Fruit fly (Drosophila melanogaster) whole organism, adult: Measurements from ENCODE around the gene CG5181.

Experiments used
- CG11617 ChIP-seq: fragments of 200-800 bp; sonication (Bioruptor generic); optimal IDR thresholded peaks from 2 replicates; lab custom pipeline; 2017; ENCODE audit warnings: mild to moderate bottlenecking, missing biosample characterization, missing genetic modification reagents, missing genetic modification characterization
- CG12768 ChIP-seq: fragments of 200-800 bp; sonication (Bioruptor generic); optimal IDR thresholded peaks from 2 replicates; lab custom pipeline; 2017; ENCODE audit warnings: missing biosample characterization, missing genetic modification characterization, mild to moderate bottlenecking, moderate library complexity, missing genetic modification reagents
- CG14711 ChIP-seq: fragments of 200-800 bp; sonication (Bioruptor generic); optimal IDR thresholded peaks from 2 replicates; lab custom pipeline; 2018; ENCODE audit warnings: missing biosample characterization, mild to moderate bottlenecking, missing genetic modification characterization, moderate library complexity
- CG1620 ChIP-seq: fragments of 200-800 bp; sonication (Bioruptor generic); optimal IDR thresholded peaks from 2 replicates; lab custom pipeline; 2016; ENCODE audit warnings: missing biosample characterization, missing genetic modification characterization
- CG33017 ChIP-seq: fragments of 200-800 bp; sonication (Bioruptor generic); optimal IDR thresholded peaks from 2 replicates; lab custom pipeline; 2018; ENCODE audit warnings: missing biosample characterization, mild to moderate bottlenecking, missing genetic modification characterization, moderate library complexity
- CG5204 ChIP-seq: fragments of 200-800 bp; sonication (Bioruptor generic); optimal IDR thresholded peaks from 2 replicates; lab custom pipeline; 2016; ENCODE audit warnings: missing biosample characterization, missing genetic modification characterization
- CG7045 ChIP-seq: fragments of 200-800 bp; sonication (Bioruptor generic); optimal IDR thresholded peaks from 2 replicates; lab custom pipeline; 2017; ENCODE audit warnings: missing biosample characterization, mild to moderate bottlenecking, missing genetic modification characterization
- CG7101 ChIP-seq: fragments of 200-800 bp; sonication (Bioruptor generic); optimal IDR thresholded peaks from 2 replicates; lab custom pipeline; 2018; ENCODE audit warnings: missing biosample characterization, mild to moderate bottlenecking, missing genetic modification characterization, moderate library complexity
- Clk ChIP-seq: fragments of 200-800 bp; sonication (Bioruptor generic); optimal IDR thresholded peaks from 2 replicates; lab custom pipeline; 2017; ENCODE audit warnings: missing biosample characterization, missing genetic modification characterization
- Crg-1 ChIP-seq: fragments of 200-800 bp; sonication (Bioruptor generic); optimal IDR thresholded peaks from 2 replicates; lab custom pipeline; 2016; ENCODE audit warnings: missing biosample characterization, missing genetic modification characterization
- Hr96 ChIP-seq: fragments of 200-800 bp; sonication (Bioruptor generic); optimal IDR thresholded peaks from 2 replicates; lab custom pipeline; 2016; ENCODE audit warnings: missing biosample characterization, missing genetic modification characterization
- Mnt ChIP-seq: fragments of 200-800 bp; sonication (Bioruptor generic); optimal IDR thresholded peaks from 2 replicates; lab custom pipeline; 2016; ENCODE audit warnings: missing biosample characterization, mild to moderate bottlenecking, missing genetic modification characterization
- bab1 ChIP-seq: fragments of 200-800 bp; sonication (Bioruptor generic); optimal IDR thresholded peaks from 3 replicates; lab custom pipeline; 2019; ENCODE audit warnings: missing biosample characterization, mild to moderate bottlenecking, missing genetic modification characterization, moderate library complexity
- cic ChIP-seq: fragments of 200-800 bp; sonication (Bioruptor generic); optimal IDR thresholded peaks from 2 replicates; lab custom pipeline; 2017; ENCODE audit warnings: missing biosample characterization, mild to moderate bottlenecking, missing genetic modification characterization, moderate library complexity
- cnc ChIP-seq, 2 experiments: fragments of >200 bp; optimal IDR thresholded peaks; 2 replicates each; lab custom pipeline; 2017
- kay ChIP-seq: fragments of 200-800 bp; sonication (Bioruptor generic); peaks from one replicate; lab custom pipeline; 2016; ENCODE audit warnings: missing biosample characterization, missing genetic modification characterization, borderline replicate concordance
- ovo ChIP-seq: fragments of 200-800 bp; sonication (Bioruptor generic); optimal IDR thresholded peaks from 2 replicates; lab custom pipeline; 2016; ENCODE audit warnings: missing biosample characterization, missing genetic modification characterization
- pad ChIP-seq: fragments of 200-800 bp; sonication (Bioruptor generic); optimal IDR thresholded peaks from 3 replicates; lab custom pipeline; 2017; ENCODE audit warnings: missing biosample characterization, missing genetic modification characterization, mild to moderate bottlenecking, moderate library complexity, missing genetic modification reagents
- tj ChIP-seq: fragments of 200-800 bp; sonication (Bioruptor generic); optimal IDR thresholded peaks from 3 replicates; lab custom pipeline; 2017; ENCODE audit warnings: missing biosample characterization, mild to moderate bottlenecking, missing genetic modification characterization, moderate library complexity
- toe ChIP-seq: fragments of 200-800 bp; sonication (Bioruptor generic); optimal IDR thresholded peaks from 2 replicates; lab custom pipeline; 2016; ENCODE audit warnings: missing biosample characterization, missing genetic modification characterization

CG5181 gene

dm6 chr2L:7433957-7434736 is 24.5 kb upstream of the CG5181 start:
- TF ChIP-seq CG33017 (tag; lab: Kevin White, UChicago) (peak; percentile 94), Clk (peak; percentile 66), CG12768 (GFP tag; lab: Kevin White, UChicago) (peak; percentile 55), bab1 (GFP tag; lab: Kevin White, UChicago) (peak; percentile 94), pad (GFP tag; lab: Kevin White, UChicago) (peak; percentile 31), CG1620 (peak; percentile 43), Crg-1 (GFP tag; lab: Kevin White, UChicago) (no peak), Mnt (GFP tag; lab: Kevin White, UChicago) (peak; percentile 54), CG14711 (tag; lab: Kevin White, UChicago) (peak; percentile 60), CG7101 (tag; lab: Kevin White, UChicago) (peak; percentile 95), cnc (optimal IDR thresholded peaks at IDR 0.05; lab: Kevin White, UChicago) (no peak), tj (GFP tag; lab: Kevin White, UChicago) (peak; percentile 71), Hr96 (GFP tag; lab: Kevin White, UChicago) (no peak), kay (GFP tag; lab: Kevin White, UChicago) (peak; percentile 67), CG11617 (peak; percentile 84), CG7045 (GFP tag; lab: Kevin White, UChicago) (peak; percentile 71), ovo (GFP tag; lab: Kevin White, UChicago) (peak; percentile 14), cic (no peak), toe (GFP tag; lab: Kevin White, UChicago) (peak; percentile 57), CG5204 (peak; percentile 73)

- peak; percentile 22 for TF ChIP-seq Mnt (GFP tag; lab: Kevin White, UChicago)
- no peak for TF ChIP-seq Hr96 (GFP tag; lab: Kevin White, UChicago)
- TF ChIP-seq CG1620: no peak
- TF ChIP-seq CG11617: no peak
- no peak for TF ChIP-seq cnc (optimal IDR thresholded peaks at IDR 0.05; lab: Kevin White, UChicago)
- TF ChIP-seq Clk: no peak
- peak; percentile 18 for TF ChIP-seq CG12768 (GFP tag; lab: Kevin White, UChicago)
- TF ChIP-seq CG7045 (GFP tag; lab: Kevin White, UChicago): no peak
- TF ChIP-seq kay (GFP tag; lab: Kevin White, UChicago): peak; percentile 93
- no peak for TF ChIP-seq tj (GFP tag; lab: Kevin White, UChicago)
- no peak for TF ChIP-seq pad (GFP tag; lab: Kevin White, UChicago)
- no peak for TF ChIP-seq CG14711 (tag; lab: Kevin White, UChicago)
- TF ChIP-seq Crg-1 (GFP tag; lab: Kevin White, UChicago): no peak
- TF ChIP-seq cic: no peak
- TF ChIP-seq CG7101 (tag; lab: Kevin White, UChicago): no peak
- no peak for TF ChIP-seq CG5204
- TF ChIP-seq toe (GFP tag; lab: Kevin White, UChicago): no peak
- TF ChIP-seq CG33017 (tag; lab: Kevin White, UChicago): no peak
- no peak for TF ChIP-seq ovo (GFP tag; lab: Kevin White, UChicago)
- no peak for TF ChIP-seq bab1 (GFP tag; lab: Kevin White, UChicago)
Measured at dm6 chr2L:7433337-7433956, 23.8 kb upstream of the CG5181 start, which contains the start of gene CG5958. TSS of gene CG5958 (minus strand) at chr2L:7433516.

- TF ChIP-seq cnc (optimal IDR thresholded peaks at IDR 0.05; lab: Kevin White, UChicago) (no peak), kay (GFP tag; lab: Kevin White, UChicago) (peak; percentile 59)
Measured at dm6 chr2L:7431861-7432601, 22.4 kb upstream of the CG5181 start.

- no peak for TF ChIP-seq kay (GFP tag; lab: Kevin White, UChicago)
- no peak for TF ChIP-seq Mnt (GFP tag; lab: Kevin White, UChicago)
- TF ChIP-seq pad (GFP tag; lab: Kevin White, UChicago): no peak
- no peak for TF ChIP-seq CG11617
- TF ChIP-seq Hr96 (GFP tag; lab: Kevin White, UChicago): no peak
- TF ChIP-seq CG14711 (tag; lab: Kevin White, UChicago): no peak
- TF ChIP-seq toe (GFP tag; lab: Kevin White, UChicago): no peak
- no peak for TF ChIP-seq CG5204
Measured at dm6 chr2L:7430313-7430712, 20.7 kb upstream of the CG5181 start.

dm6 chr2L:7427786-7428137 is 18.2 kb upstream of the CG5181 start:
- TF ChIP-seq kay (GFP tag; lab: Kevin White, UChicago): no peak
- TF ChIP-seq CG7101 (tag; lab: Kevin White, UChicago): no peak
- no peak for TF ChIP-seq toe (GFP tag; lab: Kevin White, UChicago)
- no peak for TF ChIP-seq CG14711 (tag; lab: Kevin White, UChicago)
- TF ChIP-seq bab1 (GFP tag; lab: Kevin White, UChicago): no peak
- no peak for TF ChIP-seq CG12768 (GFP tag; lab: Kevin White, UChicago)
- no peak for TF ChIP-seq CG33017 (tag; lab: Kevin White, UChicago)
- no peak for TF ChIP-seq Hr96 (GFP tag; lab: Kevin White, UChicago)
- TF ChIP-seq pad (GFP tag; lab: Kevin White, UChicago): no peak
- no peak for TF ChIP-seq tj (GFP tag; lab: Kevin White, UChicago)
- no peak for TF ChIP-seq cic
- no peak for TF ChIP-seq Mnt (GFP tag; lab: Kevin White, UChicago)
